Worm (Caenorhabditis elegans) whole organism, midembryonic: ENCODE results near the gene erl-1.

Experiments used
- flt-1 ChIP-seq: fragments of 200-800 bp; sonication (Bioruptor generic); IDR thresholded peaks from 2 replicates; pipeline ENCODE4 v1.3.6; 2022; ENCODE audit warnings: missing genetic modification characterization, missing compliant biosample characterization
- ref-1 ChIP-seq: fragments of 200-800 bp; sonication (Bioruptor generic); conservative IDR thresholded peaks from 2 replicates; pipeline ENCODE4 v1.3.6; 2022; ENCODE audit warnings: missing genetic modification reagents, missing genetic modification characterization, missing compliant biosample characterization
- ztf-23 ChIP-seq: fragments of 200-800 bp; sonication (Bioruptor generic); IDR thresholded peaks from 2 replicates; pipeline ENCODE4 v1.3.6; 2022; ENCODE audit warnings: missing genetic modification reagents, missing genetic modification characterization, missing compliant biosample characterization

ce11 chrIV:12301161-12301560, 13.4 kb downstream of the erl-1 start, which contains the start of gene oac-59:
- no peak for TF ChIP-seq flt-1
- TF ChIP-seq ztf-23 (GFP tag; lab: Robert Waterston, UW) = no peak
- TF ChIP-seq ref-1 (GFP tag; lab: Robert Waterston, UW) = no peak
